Worm (Caenorhabditis elegans): ENCODE measurements around the gene C01B10.44.
A peak's percentile ranks its signal among the peaks of the same experiment; 100 is the strongest.

Gene C01B10.44

ce11 chrIV:6603549-6603948 is 19.9 kb upstream of the C01B10.44 start:
- TF ChIP-seq T22C8.4 (GFP tag; IDR thresholded peaks at IDR 0.05) (no peak), ztf-29 (GFP tag; IDR thresholded peaks at IDR 0.05) (no peak), med-1 (GFP tag; optimal IDR thresholded peaks at IDR 0.05; ENCODE audit: insufficient read depth) (no peak)

- TF ChIP-seq ref-1 (GFP tag; conservative IDR thresholded peaks at IDR 0.05) = no peak
- no peak for TF ChIP-seq med-1 (GFP tag; optimal IDR thresholded peaks at IDR 0.05; ENCODE audit: insufficient read depth)
- TF ChIP-seq flt-1 (GFP tag; IDR thresholded peaks at IDR 0.05) = no peak
- TF ChIP-seq cog-1 (tag; optimal IDR thresholded peaks at IDR 0.05) = no peak
- TF ChIP-seq ztf-23 (GFP tag; IDR thresholded peaks at IDR 0.05) = no peak
- no peak for TF ChIP-seq T22C8.4 (GFP tag; IDR thresholded peaks at IDR 0.05)
- no peak for TF ChIP-seq ztf-29 (GFP tag; IDR thresholded peaks at IDR 0.05)
Observed at ce11 chrIV:6605863-6606262, 17.6 kb upstream of the C01B10.44 start, which contains the start of gene nstp-2. Gene nstp-2, minus strand, starts transcription at chrIV:6606188.

- TF ChIP-seq med-1 (GFP tag; optimal IDR thresholded peaks at IDR 0.05; ENCODE audit: insufficient read depth) (no peak), T22C8.4 (GFP tag; IDR thresholded peaks at IDR 0.05) (no peak), ztf-23 (GFP tag; IDR thresholded peaks at IDR 0.05) (no peak), tab-1 (GFP tag; IDR thresholded peaks at IDR 0.05) (no peak), ztf-29 (GFP tag; IDR thresholded peaks at IDR 0.05) (no peak), cog-1 (tag; optimal IDR thresholded peaks at IDR 0.05) (no peak), ref-1 (GFP tag; conservative IDR thresholded peaks at IDR 0.05) (no peak), klf-2 (GFP tag; conservative IDR thresholded peaks at IDR 0.05) (no peak), flt-1 (GFP tag; IDR thresholded peaks at IDR 0.05) (no peak)
Observed at ce11 chrIV:6606587-6606986, 16.9 kb upstream of the C01B10.44 start.

ce11 chrIV:6607059-6607458 is 16.4 kb upstream of the C01B10.44 start:
- TF ChIP-seq ztf-23 (GFP tag; IDR thresholded peaks at IDR 0.05) = no peak
- no peak for TF ChIP-seq cog-1 (tag; optimal IDR thresholded peaks at IDR 0.05)
- TF ChIP-seq med-1 (GFP tag; optimal IDR thresholded peaks at IDR 0.05; ENCODE audit: insufficient read depth) = no peak
- no peak for TF ChIP-seq klf-2 (GFP tag; conservative IDR thresholded peaks at IDR 0.05)
- no peak for TF ChIP-seq T22C8.4 (GFP tag; IDR thresholded peaks at IDR 0.05)
- TF ChIP-seq flt-1 (GFP tag; IDR thresholded peaks at IDR 0.05) = no peak
- no peak for TF ChIP-seq ztf-29 (GFP tag; IDR thresholded peaks at IDR 0.05)
- no peak for TF ChIP-seq tab-1 (GFP tag; IDR thresholded peaks at IDR 0.05)
- no peak for TF ChIP-seq ref-1 (GFP tag; conservative IDR thresholded peaks at IDR 0.05)

ce11 chrIV:6613296-6613695 is 10.2 kb upstream of the C01B10.44 start, which contains the start of gene drh-1:
Gene drh-1, minus strand, starts transcription at chrIV:6613353.
- TF ChIP-seq flt-1 (GFP tag; IDR thresholded peaks at IDR 0.05) = no peak
- no peak for TF ChIP-seq T22C8.4 (GFP tag; IDR thresholded peaks at IDR 0.05)
- TF ChIP-seq klf-2 (GFP tag; conservative IDR thresholded peaks at IDR 0.05) = no peak
- no peak for TF ChIP-seq ref-1 (GFP tag; conservative IDR thresholded peaks at IDR 0.05)
- TF ChIP-seq ztf-29 (GFP tag; IDR thresholded peaks at IDR 0.05) = no peak
- TF ChIP-seq ztf-23 (GFP tag; IDR thresholded peaks at IDR 0.05) = no peak
- TF ChIP-seq cog-1 (tag; optimal IDR thresholded peaks at IDR 0.05) = no peak
- no peak for TF ChIP-seq tab-1 (GFP tag; IDR thresholded peaks at IDR 0.05)

ce11 chrIV:6618607-6619006 is 4.9 kb upstream of the C01B10.44 start:
- TF ChIP-seq klf-2 (GFP tag; conservative IDR thresholded peaks at IDR 0.05) (no peak), cog-1 (tag; optimal IDR thresholded peaks at IDR 0.05) (no peak), ztf-29 (GFP tag; IDR thresholded peaks at IDR 0.05) (no peak), med-1 (GFP tag; optimal IDR thresholded peaks at IDR 0.05; ENCODE audit: insufficient read depth) (no peak), ztf-23 (GFP tag; IDR thresholded peaks at IDR 0.05) (no peak), tab-1 (GFP tag; IDR thresholded peaks at IDR 0.05) (no peak), T22C8.4 (GFP tag; IDR thresholded peaks at IDR 0.05) (no peak), flt-1 (GFP tag; IDR thresholded peaks at IDR 0.05) (no peak), ref-1 (GFP tag; conservative IDR thresholded peaks at IDR 0.05) (no peak)

ce11 chrIV:6621252-6621651 is 2.2 kb upstream of the C01B10.44 start, which contains the start of gene C01B10.3:
Gene C01B10.3, minus strand, starts transcription at chrIV:6621352.
- TF ChIP-seq klf-2 (GFP tag; conservative IDR thresholded peaks at IDR 0.05) (no peak), ztf-23 (GFP tag; IDR thresholded peaks at IDR 0.05) (no peak), cog-1 (tag; optimal IDR thresholded peaks at IDR 0.05) (no peak), tab-1 (GFP tag; IDR thresholded peaks at IDR 0.05) (no peak), flt-1 (GFP tag; IDR thresholded peaks at IDR 0.05) (no peak), med-1 (GFP tag; optimal IDR thresholded peaks at IDR 0.05; ENCODE audit: insufficient read depth) (no peak), ztf-29 (GFP tag; IDR thresholded peaks at IDR 0.05) (no peak), T22C8.4 (GFP tag; IDR thresholded peaks at IDR 0.05) (no peak), ref-1 (GFP tag; conservative IDR thresholded peaks at IDR 0.05) (no peak)

- TF ChIP-seq flt-1 (GFP tag; IDR thresholded peaks at IDR 0.05) = no peak
Observed at ce11 chrIV:6622142-6622541, 1.3 kb upstream of the C01B10.44 start.

ce11 chrIV:6627798-6628197 is 4.3 kb downstream of the C01B10.44 start, which contains the start of gene cest-5.2:
Gene cest-5.2, minus strand, starts transcription at chrIV:6627925.
- TF ChIP-seq flt-1 (GFP tag; IDR thresholded peaks at IDR 0.05) = no peak
- no peak for TF ChIP-seq klf-2 (GFP tag; conservative IDR thresholded peaks at IDR 0.05)
- TF ChIP-seq T22C8.4 (GFP tag; IDR thresholded peaks at IDR 0.05) = no peak
- no peak for TF ChIP-seq ztf-29 (GFP tag; IDR thresholded peaks at IDR 0.05)
- TF ChIP-seq tab-1 (GFP tag; IDR thresholded peaks at IDR 0.05) = no peak
- no peak for TF ChIP-seq ref-1 (GFP tag; conservative IDR thresholded peaks at IDR 0.05)
- TF ChIP-seq cog-1 (tag; optimal IDR thresholded peaks at IDR 0.05) = no peak
- TF ChIP-seq ztf-23 (GFP tag; IDR thresholded peaks at IDR 0.05) = no peak
- TF ChIP-seq med-1 (GFP tag; optimal IDR thresholded peaks at IDR 0.05; ENCODE audit: insufficient read depth) = no peak

ce11 chrIV:6631704-6632272 is 8.3 kb downstream of the C01B10.44 start, which contains the start of the genes cest-5.1 and C01B10.9:
Gene cest-5.1, minus strand, starts transcription at chrIV:6631754.
Gene C01B10.9, plus strand, starts transcription at chrIV:6632222.
- TF ChIP-seq cog-1 (tag; optimal IDR thresholded peaks at IDR 0.05) (peak; percentile 9), klf-2 (GFP tag; conservative IDR thresholded peaks at IDR 0.05) (no peak), ztf-29 (GFP tag; IDR thresholded peaks at IDR 0.05) (no peak), T22C8.4 (GFP tag; IDR thresholded peaks at IDR 0.05) (0 out of 2 replicates have a peak, but pooled peaks have one; percentile 27), ztf-23 (GFP tag; IDR thresholded peaks at IDR 0.05) (no peak), med-1 (GFP tag; optimal IDR thresholded peaks at IDR 0.05; ENCODE audit: insufficient read depth) (no peak), ref-1 (GFP tag; conservative IDR thresholded peaks at IDR 0.05) (no peak), flt-1 (GFP tag; IDR thresholded peaks at IDR 0.05) (no peak; the same call in 1 of the 2 replicates), tab-1 (GFP tag; IDR thresholded peaks at IDR 0.05) (no peak)

All from whole organism, midembryonic.